Fruit fly (Drosophila melanogaster): ENCODE data around the gene Tap42.
A peak's percentile ranks its signal among the peaks of the same experiment; 100 is the strongest.

Gene Tap42

DNA sequence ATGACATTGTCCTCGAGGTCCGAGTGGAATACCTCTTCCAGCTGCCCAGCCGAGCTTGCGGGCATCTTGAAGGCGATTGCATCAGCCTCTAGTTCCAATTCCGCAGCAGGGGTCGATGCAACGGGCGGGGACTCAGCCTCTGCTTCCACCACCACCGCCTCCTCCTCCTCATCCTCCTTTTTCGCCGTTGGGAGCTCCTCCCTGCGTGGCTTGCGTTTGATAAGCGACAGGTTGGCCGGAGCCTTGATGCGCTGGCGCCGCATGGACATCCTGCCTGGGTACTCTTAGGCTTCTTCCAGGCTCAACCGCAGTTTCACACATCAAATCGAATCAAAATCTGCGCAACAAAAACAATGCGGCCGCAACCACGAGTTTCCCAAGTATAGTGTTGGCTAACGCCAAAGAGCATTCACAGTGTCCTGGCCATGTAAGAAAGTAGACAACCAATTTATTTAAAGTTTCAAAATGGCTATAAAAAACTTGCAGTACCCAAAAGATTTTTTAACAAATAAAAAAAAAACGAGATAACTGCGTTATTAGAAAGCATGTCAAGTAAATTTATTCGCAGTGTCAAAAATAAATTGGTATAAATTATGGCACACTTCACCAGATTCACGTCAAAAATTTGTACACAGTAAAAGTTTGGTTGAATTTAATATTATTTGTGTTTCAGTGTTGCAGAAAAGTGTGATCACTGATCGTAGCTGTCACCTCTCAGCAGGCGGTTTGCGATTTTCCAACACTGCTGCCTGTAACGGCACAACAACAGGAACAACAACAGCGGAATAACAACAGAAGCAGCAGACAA is 6.2 kb downstream of the Tap42 start, which contains the start of the genes Bdp1 and CG6565 (continued):
- TF ChIP-seq CG30403 (GFP tag; optimal IDR thresholded peaks at IDR 0.05) (peak; percentile 99), Bdp1 (GFP tag; optimal IDR thresholded peaks at IDR 0.05) (peak; percentile 96), CG10366 (GFP tag; IDR thresholded peaks at IDR 0.05) (peak; percentile 94), tup (GFP tag; optimal IDR thresholded peaks at IDR 0.05) (peak; percentile 94), PHDP (tag; optimal IDR thresholded peaks at IDR 0.05) (peak; percentile 95), CG3995 (GFP tag; optimal IDR thresholded peaks at IDR 0.05) (peak; percentile 95), CHES-1-like (GFP tag; optimal IDR thresholded peaks at IDR 0.05) (peak; percentile 98), crc (GFP tag; optimal IDR thresholded peaks at IDR 0.05) (peak; percentile 95), Dip2 (GFP tag; IDR thresholded peaks at IDR 0.05) (peak; percentile 73), vfl (GFP tag; optimal IDR thresholded peaks at IDR 0.05) (peak; percentile 97), CG12299 (tag; optimal IDR thresholded peaks at IDR 0.05) (peak; percentile 92), Rfx (GFP tag; IDR thresholded peaks at IDR 0.05) (peak; percentile 96), CG10979 (tag; optimal IDR thresholded peaks at IDR 0.05) (peak; percentile 94), Gsc (GFP tag; IDR thresholded peaks at IDR 0.05) (peak; percentile 95), Atf-2 (GFP tag; optimal IDR thresholded peaks at IDR 0.05) (peak; percentile 99), zfh2 (GFP tag; optimal IDR thresholded peaks at IDR 0.05) (peak; percentile 99), zf30C (GFP tag; optimal IDR thresholded peaks at IDR 0.05) (peak; percentile 93), CG15479 (GFP tag; optimal IDR thresholded peaks at IDR 0.05) (peak; percentile 77), CG9932 (GFP tag; IDR thresholded peaks at IDR 0.05) (peak; percentile 98), grn (GFP tag; optimal IDR thresholded peaks at IDR 0.05) (no peak), NC2α (GFP tag; optimal IDR thresholded peaks at IDR 0.05) (peak; percentile 95), ems (GFP tag; optimal IDR thresholded peaks at IDR 0.05) (peak; percentile 98), HHEX (GFP tag; optimal IDR thresholded peaks at IDR 0.05) (peak; percentile 97), Kr (GFP tag; optimal IDR thresholded peaks at IDR 0.05) (no peak), CG4328 (GFP tag; optimal IDR thresholded peaks at IDR 0.05) (peak; percentile 96), oc (tag; optimal IDR thresholded peaks at IDR 0.05) (peak; percentile 86), CG9609 (GFP tag; optimal IDR thresholded peaks at IDR 0.05) (peak; percentile 99), CTCF (GFP tag; optimal IDR thresholded peaks at IDR 0.05) (peak; percentile 50), cato (GFP tag; optimal IDR thresholded peaks at IDR 0.05; ENCODE audit: borderline replicate concordance) (peak; percentile 98), CG2678 (tag; optimal IDR thresholded peaks at IDR 0.05) (peak; percentile 97), D19B (GFP tag; optimal IDR thresholded peaks at IDR 0.05) (peak; percentile 92), pzg (GFP tag; optimal IDR thresholded peaks at IDR 0.05) (peak; percentile 49), gsb (GFP tag; IDR thresholded peaks at IDR 0.05) (peak; percentile 89), Pdp1 (GFP tag; optimal IDR thresholded peaks at IDR 0.05) (peak; percentile 92 to 99), cas (GFP tag; IDR thresholded peaks at IDR 0.05) (peak; percentile 89), CG43689 (GFP tag; IDR thresholded peaks at IDR 0.05) (peak; percentile 79), Six4 (GFP tag; optimal IDR thresholded peaks at IDR 0.05) (peak; percentile 96), Gug (GFP tag; IDR thresholded peaks at IDR 0.05) (peak; percentile 98), CG1529 (GFP tag; optimal IDR thresholded peaks at IDR 0.05) (peak; percentile 95), CG11398 (GFP tag; optimal IDR thresholded peaks at IDR 0.05) (peak; percentile 96), CG8359 (GFP tag; optimal IDR thresholded peaks at IDR 0.05; ENCODE audit: borderline replicate concordance) (peak; percentile 77), Xrp1 (GFP tag; IDR thresholded peaks at IDR 0.05) (peak; percentile 96), ATbp (GFP tag; optimal IDR thresholded peaks at IDR 0.05) (peak; percentile 91), H15 (GFP tag; IDR thresholded peaks at IDR 0.05) (peak; percentile 93), CG15073 (GFP tag; optimal IDR thresholded peaks at IDR 0.05) (peak; percentile 85), Hand (GFP tag; optimal IDR thresholded peaks at IDR 0.05) (peak; percentile 80), her (GFP tag; optimal IDR thresholded peaks at IDR 0.05) (peak; percentile 95), croc (GFP tag; conservative IDR thresholded peaks at IDR 0.05) (peak; percentile 95), Hr39 (optimal IDR thresholded peaks at IDR 0.05) (no peak), CG7839 (tag; optimal IDR thresholded peaks at IDR 0.05) (peak; percentile 97)
